Fruit fly (Drosophila melanogaster) whole organism, embryonic: Measurements from ENCODE around the gene CG11970.
A peak's percentile ranks its signal among the peaks of the same experiment; 100 is the strongest.

Experiments
- Aef1 ChIP-seq: fragments of 200-800 bp; sonication (Bioruptor generic); IDR thresholded peaks from 3 replicates; pipeline ENCODE4 v1.3.6; 2022; ENCODE audit warnings: missing biosample characterization, missing genetic modification characterization
- Antp ChIP-seq: fragments of 200-800 bp; sonication (Bioruptor generic); optimal IDR thresholded peaks from 3 replicates; lab custom pipeline; 2016; ENCODE audit warnings: missing biosample characterization, missing genetic modification characterization
- Atf6 ChIP-seq: fragments of 200-800 bp; sonication (Bioruptor generic); IDR thresholded peaks from 2 replicates; pipeline ENCODE4 v1.3.6; 2022; ENCODE audit warnings: missing biosample characterization, missing genetic modification characterization
- Awh ChIP-seq: fragments of 200-800 bp; sonication (Bioruptor generic); IDR thresholded peaks from 2 replicates; pipeline ENCODE4, ENCODE4 v1.3.6; 2022; ENCODE audit warnings: missing biosample characterization, missing genetic modification characterization
- Bteb2 ChIP-seq: fragments of 200-800 bp; sonication (Bioruptor generic); optimal IDR thresholded peaks from 2 replicates; lab custom pipeline; 2016; ENCODE audit warnings: missing biosample characterization, missing genetic modification characterization
- CG11696 ChIP-seq: fragments of 200-800 bp; sonication (Bioruptor generic); IDR thresholded peaks from 2 replicates; pipeline ENCODE4 v1.3.6; 2022; ENCODE audit warnings: missing biosample characterization, missing genetic modification characterization
- CG13123 ChIP-seq: fragments of 200-800 bp; sonication (Bioruptor generic); optimal IDR thresholded peaks from 2 replicates; lab custom pipeline; 2016; ENCODE audit warnings: missing biosample characterization, missing genetic modification characterization
- CG13775 ChIP-seq: fragments of 200-800 bp; sonication (Bioruptor generic); optimal IDR thresholded peaks from 3 replicates; lab custom pipeline; 2017; ENCODE audit warnings: missing biosample characterization, mild to moderate bottlenecking, missing genetic modification characterization
- CG13894 ChIP-seq: fragments of 200-800 bp; sonication (Bioruptor generic); optimal IDR thresholded peaks from 3 replicates; lab custom pipeline; 2018; ENCODE audit warnings: missing biosample characterization, mild to moderate bottlenecking, missing genetic modification characterization, moderate library complexity
- CG17829 ChIP-seq: fragments of 200-800 bp; optimal IDR thresholded peaks from 2 replicates; lab custom pipeline; 2019; ENCODE audit warnings: missing biosample characterization, mild to moderate bottlenecking, missing genetic modification characterization, moderate library complexity
- CG17912 ChIP-seq: fragments of 200-800 bp; sonication (Bioruptor generic); optimal IDR thresholded peaks from 2 replicates; lab custom pipeline; 2018; ENCODE audit warnings: missing biosample characterization, mild to moderate bottlenecking, missing genetic modification characterization
- CG2202 ChIP-seq: fragments of 200-800 bp; sonication (Bioruptor generic); optimal IDR thresholded peaks from 2 replicates; lab custom pipeline; 2018; ENCODE audit warnings: missing biosample characterization, mild to moderate bottlenecking, missing genetic modification characterization
- CG3163 ChIP-seq: fragments of 200-800 bp; sonication (Bioruptor generic); optimal IDR thresholded peaks from 3 replicates; lab custom pipeline; 2016; ENCODE audit warnings: missing biosample characterization, missing genetic modification characterization
- CG32772 ChIP-seq: fragments of 200-800 bp; sonication (Bioruptor generic); IDR thresholded peaks from 2 replicates; pipeline ENCODE4 v1.3.6; 2022; ENCODE audit warnings: missing biosample characterization, missing genetic modification characterization
- CG33213 ChIP-seq: fragments of 200-800 bp; sonication (Bioruptor generic); optimal IDR thresholded peaks from 3 replicates; lab custom pipeline; 2016; ENCODE audit warnings: missing biosample characterization, missing genetic modification characterization
- CG7357 ChIP-seq: fragments of 200-800 bp; sonication (Bioruptor generic); IDR thresholded peaks from 3 replicates; pipeline ENCODE4 v1.3.6; 2022; ENCODE audit warnings: missing biosample characterization, missing genetic modification characterization
- CG8359 ChIP-seq: fragments of 200-800 bp; sonication (Bioruptor generic); optimal IDR thresholded peaks from 2 replicates; lab custom pipeline; 2017; ENCODE audit warnings: missing biosample characterization, mild to moderate bottlenecking, missing genetic modification characterization, borderline replicate concordance
- CG8478 ChIP-seq: fragments of >200 bp; optimal IDR thresholded peaks from 2 replicates; lab custom pipeline; 2018
- Hmx ChIP-seq: fragments of 200-800 bp; sonication (Bioruptor generic); optimal IDR thresholded peaks from 2 replicates; lab custom pipeline; 2016; ENCODE audit warnings: missing biosample characterization, missing genetic modification characterization
- Hsf ChIP-seq: fragments of 200-800 bp; sonication (Bioruptor generic); optimal IDR thresholded peaks from 3 replicates; lab custom pipeline; 2016; ENCODE audit warnings: missing biosample characterization, missing genetic modification characterization
- Kr ChIP-seq: fragments of 200-800 bp; sonication (Bioruptor generic); optimal IDR thresholded peaks from 2 replicates; lab custom pipeline; 2017; ENCODE audit warnings: missing biosample characterization, mild to moderate bottlenecking, missing genetic modification characterization
- Lhr ChIP-seq: fragments of 200-800 bp; sonication (Bioruptor generic); optimal IDR thresholded peaks from 3 replicates; lab custom pipeline; 2017; ENCODE audit warnings: mild to moderate bottlenecking, missing biosample characterization, missing genetic modification reagents, missing genetic modification characterization
- Med ChIP-seq: fragments of 200-800 bp; sonication (Bioruptor generic); peaks from one replicate; lab custom pipeline; 2016; ENCODE audit warnings: missing biosample characterization, missing genetic modification characterization, mild to moderate bottlenecking, inconsistent platforms, moderate library complexity
- NC2β ChIP-seq: fragments of 200-800 bp; sonication (Bioruptor generic); optimal IDR thresholded peaks from 2 replicates; lab custom pipeline; 2016; ENCODE audit warnings: missing biosample characterization, missing genetic modification characterization
- Nf-YB ChIP-seq: fragments of 200-800 bp; sonication (Bioruptor generic); optimal IDR thresholded peaks from 3 replicates; lab custom pipeline; 2019; ENCODE audit warnings: missing biosample characterization, mild to moderate bottlenecking, missing genetic modification characterization, moderate library complexity
- Opbp ChIP-seq: fragments of 200-800 bp; sonication (Bioruptor generic); IDR thresholded peaks from 3 replicates; pipeline ENCODE4 v1.3.6; 2022; ENCODE audit warnings: missing biosample characterization, missing genetic modification characterization; ENCODE audit not compliant: partially characterized antibody
- Rfx ChIP-seq: fragments of 200-800 bp; sonication (Bioruptor generic); IDR thresholded peaks from 2 replicates; pipeline ENCODE4 v1.3.6; 2022; ENCODE audit warnings: missing biosample characterization, missing genetic modification characterization
- Sin3A ChIP-seq: fragments of >200 bp; optimal IDR thresholded peaks from 2 replicates; lab custom pipeline; 2018
- Stat92E ChIP-seq, 3 experiments: fragments of >200 bp in 2 of 3; fragments of 200-800 bp in 1 of 3; sonication (Bioruptor generic) in 1 of 3; optimal IDR thresholded peaks; 2 replicates each; lab custom pipeline; 2017 to 2019; ENCODE audit warnings: missing biosample characterization in 3 of 3, missing genetic modification characterization in 3 of 3, mild to moderate bottlenecking in 1 of 3, moderate library complexity in 1 of 3
- Taf1 ChIP-seq: fragments of 200-800 bp; sonication (Bioruptor generic); IDR thresholded peaks from 2 replicates; pipeline ENCODE4 v1.3.6; 2022; ENCODE audit warnings: missing biosample characterization, missing genetic modification characterization
- az2 ChIP-seq: fragments of 200-800 bp; sonication (Bioruptor generic); optimal IDR thresholded peaks from 3 replicates; lab custom pipeline; 2016; ENCODE audit warnings: missing biosample characterization, missing genetic modification characterization
- chn ChIP-seq: fragments of 200-800 bp; sonication (Bioruptor generic); optimal IDR thresholded peaks from 2 replicates; lab custom pipeline; 2016; ENCODE audit warnings: missing biosample characterization, missing genetic modification characterization
- crp ChIP-seq, 2 experiments: fragments of 200-800 bp; sonication (Bioruptor generic); optimal IDR thresholded peaks; 2 replicates in 1 of 2; 3 replicates in 1 of 2; lab custom pipeline; 2017; ENCODE audit warnings: missing biosample characterization in 2 of 2, missing genetic modification characterization in 2 of 2, mild to moderate bottlenecking in 1 of 2, moderate library complexity in 1 of 2
- fd102C ChIP-seq: fragments of 200-800 bp; sonication (Bioruptor generic); optimal IDR thresholded peaks from 2 replicates; lab custom pipeline; 2018; ENCODE audit warnings: missing biosample characterization, mild to moderate bottlenecking, missing genetic modification characterization, moderate library complexity
- fd64A ChIP-seq: fragments of 200-800 bp; sonication (Bioruptor generic); optimal IDR thresholded peaks from 3 replicates; lab custom pipeline; 2018; ENCODE audit warnings: missing biosample characterization, mild to moderate bottlenecking, missing genetic modification characterization
- fd96Cb ChIP-seq: fragments of 200-800 bp; sonication (Bioruptor generic); optimal IDR thresholded peaks from 2 replicates; lab custom pipeline; 2018; ENCODE audit warnings: missing biosample characterization, mild to moderate bottlenecking, missing genetic modification characterization, moderate library complexity
- ham ChIP-seq: fragments of 200-800 bp; sonication (Bioruptor generic); IDR thresholded peaks from 2 replicates; pipeline ENCODE4 v1.3.6; 2022; ENCODE audit warnings: missing biosample characterization, missing genetic modification characterization
- pb ChIP-seq: fragments of 200-800 bp; sonication (Bioruptor generic); optimal IDR thresholded peaks from 3 replicates; lab custom pipeline; 2016; ENCODE audit warnings: missing biosample characterization, missing genetic modification characterization
- peb ChIP-seq: fragments of 200-800 bp; sonication (Bioruptor generic); IDR thresholded peaks from 2 replicates; pipeline ENCODE4 v1.3.6; 2022; ENCODE audit warnings: missing biosample characterization, missing genetic modification characterization
- pita ChIP-seq: fragments of 200-800 bp; sonication (Bioruptor generic); optimal IDR thresholded peaks from 2 replicates; lab custom pipeline; 2017; ENCODE audit warnings: missing biosample characterization, mild to moderate bottlenecking, missing genetic modification characterization
- ranshi ChIP-seq: fragments of 200-800 bp; sonication (Bioruptor generic); IDR thresholded peaks from 2 replicates; pipeline ENCODE4 v1.3.6; 2022; ENCODE audit warnings: missing biosample characterization, missing genetic modification characterization
- ro ChIP-seq: fragments of 200-800 bp; sonication (Bioruptor generic); IDR thresholded peaks from 2 replicates; pipeline ENCODE4 v1.3.6; 2022; ENCODE audit warnings: missing biosample characterization, missing genetic modification characterization
- sens ChIP-seq: fragments of 200-800 bp; sonication (Bioruptor generic); peaks from one replicate; lab custom pipeline; 2016; ENCODE audit warnings: missing biosample characterization, missing genetic modification characterization
- tna ChIP-seq: fragments of 200-800 bp; sonication (Bioruptor generic); IDR thresholded peaks from 2 replicates; pipeline ENCODE4 v1.3.6; 2022; ENCODE audit warnings: missing biosample characterization, missing genetic modification characterization; ENCODE audit not compliant: partially characterized antibody
- toy ChIP-seq: fragments of 200-800 bp; sonication (Bioruptor generic); IDR thresholded peaks from 2 replicates; pipeline ENCODE4 v1.3.6; 2022; ENCODE audit warnings: missing biosample characterization, missing genetic modification characterization
- trh ChIP-seq: fragments of 200-800 bp; sonication (Bioruptor generic); optimal IDR thresholded peaks from 2 replicates; lab custom pipeline; 2016; ENCODE audit warnings: missing biosample characterization, missing genetic modification characterization
- twi ChIP-seq: fragments of 200-800 bp; optimal IDR thresholded peaks from 2 replicates; lab custom pipeline; 2019; ENCODE audit warnings: missing biosample characterization, mild to moderate bottlenecking, missing genetic modification characterization, moderate library complexity
- unc-4 ChIP-seq: fragments of 200-800 bp; sonication (Bioruptor generic); IDR thresholded peaks from 2 replicates; pipeline ENCODE4 v1.3.6; 2022; ENCODE audit warnings: missing biosample characterization, missing genetic modification characterization; ENCODE audit not compliant: partially characterized antibody
- wor ChIP-seq: fragments of 200-800 bp; sonication (Bioruptor generic); IDR thresholded peaks from 2 replicates; pipeline ENCODE4 v1.3.6; 2022; ENCODE audit warnings: missing biosample characterization, missing genetic modification characterization
- zen ChIP-seq: fragments of 200-800 bp; sonication (Bioruptor generic); optimal IDR thresholded peaks from 3 replicates; lab custom pipeline; 2018; ENCODE audit warnings: missing biosample characterization, mild to moderate bottlenecking, missing genetic modification characterization, moderate library complexity
- zf30C ChIP-seq: fragments of 200-800 bp; sonication (Bioruptor generic); optimal IDR thresholded peaks from 3 replicates; lab custom pipeline; 2018; ENCODE audit warnings: missing biosample characterization, mild to moderate bottlenecking, missing genetic modification characterization

CG11970 gene

DNA sequence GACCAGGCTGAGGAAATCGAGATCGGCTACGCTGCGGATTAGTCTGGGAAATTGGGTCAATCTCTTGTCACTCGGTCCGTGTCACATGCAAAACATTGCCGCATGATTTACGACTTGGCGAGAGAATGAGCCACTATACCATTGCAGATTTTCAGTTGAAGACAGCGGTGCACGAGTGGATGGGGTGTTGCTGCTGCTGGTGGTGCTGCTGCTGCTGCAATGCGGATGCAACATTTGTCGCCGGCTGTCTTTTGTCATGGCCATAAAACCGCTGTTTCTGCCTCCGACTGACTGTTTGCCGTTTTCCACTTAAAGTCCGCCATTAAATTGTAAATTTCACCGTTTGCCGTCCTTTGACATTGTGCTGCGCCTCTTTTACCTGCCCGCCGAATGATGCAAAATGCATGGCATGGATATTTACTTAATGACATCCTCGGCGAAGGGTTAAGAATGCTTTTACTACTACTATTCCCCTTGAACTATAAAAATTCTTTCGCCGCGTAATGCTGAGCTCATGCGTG, 8.4 kb upstream of the CG11970 start (continued):
- TF ChIP-seq ranshi (GFP tag; lab: Robert Waterston, UW) (no peak), ham (GFP tag; lab: Robert Waterston, UW) (no peak), Med (GFP tag; lab: Kevin White, UChicago) (no peak), CG17829 (tag; lab: Kevin White, UChicago) (no peak), CG33213 (GFP tag; lab: Kevin White, UChicago) (no peak), Lhr (no peak), CG13775 (GFP tag; lab: Kevin White, UChicago) (no peak), Sin3A (lab: Kevin White, UChicago) (no peak), CG2202 (tag; lab: Kevin White, UChicago) (no peak), Nf-YB (no peak), NC2β (GFP tag; lab: Kevin White, UChicago) (no peak), Rfx (GFP tag; lab: Robert Waterston, UW) (no peak)

DNA sequence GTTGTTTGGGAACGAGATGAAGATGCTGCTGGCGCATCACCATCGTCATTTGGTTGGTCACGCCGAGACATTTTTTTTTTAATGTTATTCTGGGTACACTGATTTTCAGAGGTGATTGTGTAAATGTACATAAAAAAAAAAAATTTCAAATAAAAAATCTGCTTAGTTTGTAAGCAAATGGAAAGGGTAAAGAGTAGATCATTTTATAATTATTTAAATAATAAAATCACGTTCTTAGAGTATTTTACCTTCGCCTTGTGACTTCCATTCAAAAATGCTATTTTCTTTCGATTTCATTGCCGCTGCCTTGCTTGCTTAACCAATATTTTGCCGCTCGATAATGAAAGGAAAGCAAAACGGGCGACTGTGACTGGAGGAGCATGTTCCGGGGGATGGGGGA, 5.8 kb upstream of the CG11970 start:
- TF ChIP-seq fd102C (GFP tag; lab: Kevin White, UChicago), result no peak
- no peak for TF ChIP-seq sens
- TF ChIP-seq Kr (GFP tag; lab: Kevin White, UChicago), result no peak
- no peak for TF ChIP-seq unc-4 (GFP tag; lab: Robert Waterston, UW)
- no peak for TF ChIP-seq trh
- TF ChIP-seq pita (GFP tag; lab: Kevin White, UChicago), result no peak
- no peak for TF ChIP-seq zf30C (GFP tag; lab: Kevin White, UChicago)
- no peak for TF ChIP-seq pb
- no peak for TF ChIP-seq Atf6 (GFP tag; lab: Robert Waterston, UW)
- TF ChIP-seq Stat92E (GFP tag; optimal IDR thresholded peaks at IDR 0.05; lab: Kevin White, UChicago), result no peak
- no peak for TF ChIP-seq CG13894 (tag; lab: Kevin White, UChicago)
- no peak for TF ChIP-seq Aef1 (GFP tag; lab: Robert Waterston, UW)
- TF ChIP-seq zen (tag; lab: Kevin White, UChicago), result no peak
- no peak for TF ChIP-seq tna
- TF ChIP-seq Hsf (GFP tag; lab: Kevin White, UChicago), result no peak
- no peak for TF ChIP-seq CG3163
- no peak for TF ChIP-seq fd64A (GFP tag; lab: Kevin White, UChicago)
- TF ChIP-seq toy (GFP tag; lab: Robert Waterston, UW), result no peak
- no peak for TF ChIP-seq Taf1
- TF ChIP-seq Bteb2 (GFP tag; lab: Kevin White, UChicago), result no peak
- TF ChIP-seq CG32772 (GFP tag; lab: Robert Waterston, UW), result peak; percentile 16; the same call in 1 of the 2 replicates
- TF ChIP-seq wor (GFP tag; lab: Robert Waterston, UW), result peak; percentile 46
- TF ChIP-seq Hmx, result no peak
- TF ChIP-seq CG17912 (GFP tag; lab: Kevin White, UChicago), result no peak
- peak; percentile 58 for TF ChIP-seq fd96Cb (tag; lab: Kevin White, UChicago)
- no peak for TF ChIP-seq ro (GFP tag; lab: Robert Waterston, UW)
- no peak for TF ChIP-seq Antp (GFP tag; lab: Kevin White, UChicago)
- TF ChIP-seq CG8478, result no peak
- peak; percentile 8 for TF ChIP-seq CG13123 (GFP tag; lab: Kevin White, UChicago)
- TF ChIP-seq peb, result no peak
- TF ChIP-seq CG7357 (GFP tag; lab: Robert Waterston, UW), result peak; percentile 34; the same call in 1 of the 3 replicates
- TF ChIP-seq crp (GFP tag; optimal IDR thresholded peaks at IDR 0.05; lab: Kevin White, UChicago), result no peak
- TF ChIP-seq CG11696 (GFP tag; lab: Robert Waterston, UW), result no peak
- no peak for TF ChIP-seq twi (tag; lab: Kevin White, UChicago)
- TF ChIP-seq az2 (GFP tag; lab: Kevin White, UChicago), result no peak
- TF ChIP-seq CG8359 (GFP tag; lab: Kevin White, UChicago), result no peak
- TF ChIP-seq chn (GFP tag; lab: Kevin White, UChicago), result no peak
- TF ChIP-seq Opbp (GFP tag; lab: Robert Waterston, UW), result no peak
- peak; percentile 53; the same call in 1 of the 2 replicates for TF ChIP-seq Awh (GFP tag; lab: Robert Waterston, UW)
